Fruit fly (Drosophila melanogaster): Measurements from ENCODE around the gene Muc14A.

Gene Muc14A

DNA sequence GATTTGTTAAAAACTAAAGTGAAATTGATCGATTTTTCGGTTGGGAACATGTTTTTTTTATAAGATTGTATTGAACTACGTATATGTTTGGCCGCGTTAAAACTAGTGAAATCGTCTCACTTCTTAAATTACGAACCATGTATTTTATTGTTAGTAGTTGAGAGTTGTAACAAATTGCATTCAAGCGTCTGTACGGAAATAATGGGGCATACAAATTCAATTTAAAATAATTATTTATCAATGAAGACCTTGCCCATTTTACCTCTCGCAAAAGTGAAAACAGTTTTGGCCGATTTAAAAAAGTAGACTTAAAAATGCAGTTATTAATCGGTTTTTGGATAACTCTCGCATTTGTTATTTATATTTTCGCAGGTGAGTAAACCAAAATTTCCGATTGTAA is at the start of gene Muc14A:
TSS of gene Muc14A (plus strand) at position 301 of the 400 bp plus-strand sequence.
- no peak for TF ChIP-seq Jra (GFP tag; optimal IDR thresholded peaks at IDR 0.05)
- TF ChIP-seq Rel (GFP tag; optimal IDR thresholded peaks at IDR 0.05): no peak
- no peak for TF ChIP-seq Rel (tag; optimal IDR thresholded peaks at IDR 0.05)
- no peak for TF ChIP-seq tai (GFP tag; optimal IDR thresholded peaks at IDR 0.05)
- TF ChIP-seq sage (GFP tag; optimal IDR thresholded peaks at IDR 0.05): no peak
- no peak for TF ChIP-seq N (GFP tag; optimal IDR thresholded peaks at IDR 0.05)
- no peak for TF ChIP-seq brk (GFP tag; optimal IDR thresholded peaks at IDR 0.05)
- TF ChIP-seq OdsH (GFP tag; optimal IDR thresholded peaks at IDR 0.05): no peak

DNA sequence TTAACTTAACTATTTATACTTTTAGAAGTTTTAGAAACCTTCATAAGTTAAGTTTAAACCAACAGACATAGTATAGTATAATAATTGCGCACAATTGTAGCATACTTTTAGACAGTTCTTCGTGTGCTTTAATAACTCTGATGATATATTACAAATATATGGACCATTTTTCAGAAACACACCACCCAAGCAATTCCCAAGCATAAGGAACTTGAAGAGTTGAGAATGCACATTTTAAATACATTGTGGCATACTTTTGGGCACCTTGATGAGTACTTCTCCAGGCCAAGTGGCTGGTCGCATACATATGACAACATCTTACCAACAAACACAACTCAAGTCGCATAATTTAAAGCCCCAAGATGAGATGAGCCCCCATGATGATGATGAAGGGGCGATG is 39.3 kb upstream of the Muc14A start:
- no peak for TF ChIP-seq Vsx2 (GFP tag; optimal IDR thresholded peaks at IDR 0.05; ENCODE audit: partially characterized antibody)
- TF ChIP-seq lola (GFP tag; optimal IDR thresholded peaks at IDR 0.05): no peak
- TF ChIP-seq foxo (GFP tag; optimal IDR thresholded peaks at IDR 0.05): no peak
- no peak for TF ChIP-seq fru (GFP tag; optimal IDR thresholded peaks at IDR 0.05)

DNA sequence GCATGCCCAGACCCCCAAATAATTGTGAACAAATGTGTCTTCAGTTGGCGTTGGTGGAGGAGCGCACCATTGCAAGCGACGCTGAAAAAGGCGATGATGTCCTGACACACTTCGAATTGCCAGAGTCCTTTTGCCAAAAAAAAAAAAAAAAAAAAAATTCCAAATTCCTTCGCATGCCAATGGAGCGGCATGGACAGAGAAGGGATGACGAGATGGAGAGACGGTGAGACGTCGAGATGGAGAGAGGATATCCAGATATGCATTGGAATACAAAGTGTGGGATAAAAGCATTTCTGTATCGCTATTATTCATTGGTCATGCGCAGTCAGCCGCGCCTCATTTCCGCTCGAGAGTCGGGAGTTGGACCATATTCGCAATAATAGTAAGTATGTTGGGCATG is 37.3 kb upstream of the Muc14A start:
- no peak for TF ChIP-seq psq (GFP tag; optimal IDR thresholded peaks at IDR 0.05)
- no peak for TF ChIP-seq dl (GFP tag; optimal IDR thresholded peaks at IDR 0.05; ENCODE audit: insufficient read depth in 1 of 2, partially characterized antibody in 2 of 2)
- no peak for TF ChIP-seq Dfd (GFP tag; optimal IDR thresholded peaks at IDR 0.05)
- TF ChIP-seq woc (GFP tag; optimal IDR thresholded peaks at IDR 0.05): no peak
- TF ChIP-seq Dif (GFP tag; optimal IDR thresholded peaks at IDR 0.05; ENCODE audit: partially characterized antibody): no peak
- no peak for TF ChIP-seq Rel (GFP tag; optimal IDR thresholded peaks at IDR 0.05)
- TF ChIP-seq Rel (tag; optimal IDR thresholded peaks at IDR 0.05): no peak
- TF ChIP-seq Hr83 (GFP tag; optimal IDR thresholded peaks at IDR 0.05; ENCODE audit: poor library complexity, severe bottlenecking): no peak
- no peak for TF ChIP-seq Hnf4 (GFP tag; optimal IDR thresholded peaks at IDR 0.05)
- no peak for TF ChIP-seq usp (GFP tag; optimal IDR thresholded peaks at IDR 0.05)
- no peak for TF ChIP-seq sage (GFP tag; optimal IDR thresholded peaks at IDR 0.05)
- TF ChIP-seq N (GFP tag; optimal IDR thresholded peaks at IDR 0.05): no peak
- no peak for TF ChIP-seq fru (GFP tag; optimal IDR thresholded peaks at IDR 0.05)
- no peak for TF ChIP-seq tai (GFP tag; optimal IDR thresholded peaks at IDR 0.05)
- no peak for TF ChIP-seq Jra (GFP tag; optimal IDR thresholded peaks at IDR 0.05)
- TF ChIP-seq dsf (GFP tag; optimal IDR thresholded peaks at IDR 0.05; ENCODE audit: borderline replicate concordance): no peak

DNA sequence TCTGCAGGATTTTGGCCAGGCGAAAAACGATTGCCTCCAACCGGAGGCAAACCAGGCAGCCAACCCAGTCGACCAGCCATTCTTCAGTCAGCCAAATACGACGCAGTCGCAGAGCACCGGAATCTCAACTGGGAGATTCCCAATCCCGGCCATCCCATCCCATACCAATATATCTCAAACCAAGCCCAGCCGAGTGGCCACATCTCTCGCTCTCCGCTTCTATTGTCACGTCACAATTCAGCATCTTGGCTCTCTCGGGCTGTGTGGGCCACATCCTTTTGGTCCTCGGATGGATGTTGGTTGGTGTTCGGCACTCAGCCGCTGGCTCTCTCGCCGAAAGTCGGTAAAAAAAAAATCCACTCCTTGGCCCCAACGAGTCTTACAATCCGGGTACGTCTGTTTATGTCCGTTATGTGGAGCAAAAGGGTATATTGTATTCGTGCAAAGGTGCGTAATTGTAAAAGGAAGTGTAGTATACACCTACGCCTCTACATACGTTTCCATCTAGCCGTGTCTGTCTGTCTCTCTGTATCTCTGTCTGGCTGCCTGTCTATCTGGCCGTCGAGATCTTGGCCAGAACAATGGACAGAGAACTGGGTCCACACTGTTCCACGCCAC is 35.6 kb upstream of the Muc14A start, which contains the start of gene mmd:
TSS of gene mmd (minus strand) at position 3 of the 618 bp plus-strand sequence.
- TF ChIP-seq Myc (optimal IDR thresholded peaks at IDR 0.05) (no peak), pan (optimal IDR thresholded peaks at IDR 0.05) (no peak), Jra (GFP tag; optimal IDR thresholded peaks at IDR 0.05) (no peak), HLH106 (tag; optimal IDR thresholded peaks at IDR 0.05) (no peak), foxo (GFP tag; optimal IDR thresholded peaks at IDR 0.05) (no peak), jim (GFP tag; optimal IDR thresholded peaks at IDR 0.05) (no peak), dmrt93B (GFP tag; optimal IDR thresholded peaks at IDR 0.05) (no peak), lola (GFP tag; optimal IDR thresholded peaks at IDR 0.05) (no peak), OdsH (GFP tag; optimal IDR thresholded peaks at IDR 0.05) (no peak), woc (GFP tag; optimal IDR thresholded peaks at IDR 0.05) (no peak), h (GFP tag; optimal IDR thresholded peaks at IDR 0.05) (no peak), ey (GFP tag; optimal IDR thresholded peaks at IDR 0.05) (no peak), Abd-B (GFP tag; optimal IDR thresholded peaks at IDR 0.05) (no peak), dl (GFP tag; optimal IDR thresholded peaks at IDR 0.05; ENCODE audit: insufficient read depth in 1 of 2, partially characterized antibody in 2 of 2) (no peak)

DNA sequence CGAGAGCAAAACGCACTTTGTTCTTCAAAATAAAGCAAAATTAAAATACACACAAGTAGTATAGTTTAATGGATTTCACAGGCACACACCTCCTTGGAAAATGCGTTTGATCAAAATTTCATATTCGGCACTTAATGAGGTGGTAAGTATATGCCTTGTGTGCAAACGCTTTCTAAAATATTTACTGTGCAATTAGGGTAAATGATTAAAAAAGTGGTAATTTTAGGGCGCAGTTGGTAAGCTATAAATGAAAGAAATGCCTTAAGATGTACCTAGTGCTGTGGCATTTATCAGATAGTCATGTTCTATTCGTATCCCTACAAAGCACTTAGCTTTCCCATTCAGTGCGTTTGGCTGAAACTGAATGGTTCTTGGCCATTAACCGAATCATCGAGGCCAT is 34.8 kb upstream of the Muc14A start, which contains the start of gene Or13a:
TSS of gene Or13a (plus strand) at position 301 of the 400 bp plus-strand sequence.
- no peak for TF ChIP-seq Mio (GFP tag; optimal IDR thresholded peaks at IDR 0.05)
- TF ChIP-seq rgr (GFP tag; optimal IDR thresholded peaks at IDR 0.05): no peak
- TF ChIP-seq HLH106 (tag; optimal IDR thresholded peaks at IDR 0.05): no peak
